Worm (Caenorhabditis elegans) whole organism, early embryonic: Measurements from ENCODE around the gene let-858.

Experiments
- B0310.2 ChIP-seq: sonication (generic microtip); optimal IDR thresholded peaks from 2 replicates; lab custom pipeline; 2016; ENCODE audit warnings: mild to moderate bottlenecking, missing genetic modification characterization, missing compliant biosample characterization
- F13C5.2 ChIP-seq: sonication (generic microtip); optimal IDR thresholded peaks from 2 replicates; lab custom pipeline; 2017; ENCODE audit warnings: mild to moderate bottlenecking, missing genetic modification characterization, inconsistent platforms, missing compliant biosample characterization
- aly-1 ChIP-seq: sonication (generic microtip); optimal IDR thresholded peaks from 2 replicates; lab custom pipeline; 2016; ENCODE audit warnings: missing genetic modification characterization, missing compliant biosample characterization
- ama-1 ChIP-seq: fragments of 150-350 bp; optimal IDR thresholded peaks from 2 replicates; lab custom pipeline; 2014
- ceh-13 ChIP-seq: fragments of 200-800 bp; sonication (Bioruptor generic); optimal IDR thresholded peaks from 2 replicates; lab custom pipeline; 2018; ENCODE audit warnings: mild to moderate bottlenecking, missing genetic modification characterization, missing compliant biosample characterization
- ceh-36 ChIP-seq: sonication (generic microtip); optimal IDR thresholded peaks from 2 replicates; lab custom pipeline; 2016; ENCODE audit warnings: missing genetic modification characterization, inconsistent platforms, missing compliant biosample characterization
- ets-7 ChIP-seq: sonication (generic microtip); optimal IDR thresholded peaks from 2 replicates; lab custom pipeline; 2016; ENCODE audit warnings: missing genotype, missing genetic modification characterization, missing compliant biosample characterization
- flt-1 ChIP-seq: fragments of 200-800 bp; sonication (Bioruptor generic); IDR thresholded peaks from 2 replicates; pipeline ENCODE4 v1.3.6; 2022; ENCODE audit warnings: missing genetic modification characterization, missing compliant biosample characterization
- hmbx-1 ChIP-seq: sonication (generic microtip); optimal IDR thresholded peaks from 2 replicates; lab custom pipeline; 2016; ENCODE audit warnings: mild to moderate bottlenecking, missing genetic modification characterization, missing compliant biosample characterization
- hmg-4 ChIP-seq: fragments of 200-800 bp; sonication (Bioruptor generic); optimal IDR thresholded peaks from 2 replicates; lab custom pipeline; 2018; ENCODE audit warnings: mild to moderate bottlenecking, missing genetic modification characterization, missing compliant biosample characterization
- hnd-1 ChIP-seq: sonication (generic microtip); optimal IDR thresholded peaks from 2 replicates; lab custom pipeline; 2016; ENCODE audit warnings: missing genetic modification characterization, missing compliant biosample characterization
- pes-1 ChIP-seq: fragments of 200-800 bp; sonication (Bioruptor generic); IDR thresholded peaks from 2 replicates; pipeline ENCODE4 v1.3.6; 2022; ENCODE audit warnings: missing genetic modification reagents, missing genetic modification characterization, missing compliant biosample characterization
- scrt-1 ChIP-seq: fragments of 200-800 bp; sonication (Bioruptor generic); IDR thresholded peaks from 2 replicates; pipeline ENCODE4 v1.3.6; 2022; ENCODE audit warnings: missing genetic modification characterization, missing compliant biosample characterization
- sea-1 ChIP-seq: fragments of 200-800 bp; sonication (Bioruptor generic); conservative IDR thresholded peaks from 2 replicates; pipeline ENCODE4 v1.3.6; 2022; ENCODE audit warnings: missing genetic modification characterization, missing compliant biosample characterization
- tbx-11 ChIP-seq: fragments of 200-800 bp; sonication (Bioruptor generic); IDR thresholded peaks from 2 replicates; pipeline ENCODE4 v1.3.6; 2022; ENCODE audit warnings: missing genetic modification characterization, missing compliant biosample characterization
- tbx-37 ChIP-seq: fragments of 200-800 bp; sonication (Bioruptor generic); conservative IDR thresholded peaks from 2 replicates; pipeline ENCODE4 v1.3.6; 2022; ENCODE audit warnings: missing genetic modification reagents, missing genetic modification characterization, missing compliant biosample characterization
- tra-4 ChIP-seq: sonication (generic microtip); optimal IDR thresholded peaks from 2 replicates; lab custom pipeline; 2017; ENCODE audit warnings: missing genetic modification characterization, missing compliant biosample characterization

let-858 gene

DNA sequence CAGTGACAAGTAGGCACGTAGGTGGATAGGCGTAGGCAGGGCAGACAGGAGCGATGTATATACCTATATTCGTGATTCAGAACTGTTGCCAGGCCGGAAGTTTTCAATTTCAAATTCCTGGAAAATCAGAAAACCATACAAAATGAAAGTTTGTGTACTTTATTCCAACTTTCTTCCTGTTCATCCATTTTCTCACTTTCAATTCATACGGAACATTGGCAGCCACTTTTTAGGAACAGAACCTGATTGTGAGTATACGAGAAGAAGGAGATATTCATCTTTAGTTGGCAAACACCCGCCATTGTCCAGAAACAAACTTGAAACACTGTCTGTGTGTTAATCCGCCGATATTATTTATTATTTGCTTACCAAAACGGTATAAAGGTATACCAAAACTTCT lies 13.6 kb downstream of the let-858 start, which contains the start of gene srlf-15:
srlf-15 (plus strand) TSS at position 301 of the 400 bp plus-strand sequence.
- no peak for TF ChIP-seq ceh-36
- TF ChIP-seq tbx-11 = no peak
- no peak for TF ChIP-seq sea-1 (GFP tag; lab: Robert Waterston, UW)
- no peak for TF ChIP-seq flt-1
- TF ChIP-seq hnd-1 = no peak
- no peak for TF ChIP-seq hmg-4 (GFP tag; lab: Kevin White, UChicago)
- TF ChIP-seq ceh-13 (GFP tag; lab: Kevin White, UChicago) = no peak
- no peak for TF ChIP-seq F13C5.2 (tag; lab: Kevin White, UChicago)
- TF ChIP-seq scrt-1 = no peak
- no peak for TF ChIP-seq hmbx-1 (tag; lab: Kevin White, UChicago)
- TF ChIP-seq tbx-37 (GFP tag; lab: Robert Waterston, UW) = no peak
- TF ChIP-seq B0310.2 = no peak
- TF ChIP-seq pes-1 = no peak
- TF ChIP-seq tra-4 (tag; lab: Kevin White, UChicago) = no peak
- no peak for TF ChIP-seq ama-1 (lab: Kevin White, UChicago)
- no peak for TF ChIP-seq aly-1 (tag; lab: Kevin White, UChicago)

DNA sequence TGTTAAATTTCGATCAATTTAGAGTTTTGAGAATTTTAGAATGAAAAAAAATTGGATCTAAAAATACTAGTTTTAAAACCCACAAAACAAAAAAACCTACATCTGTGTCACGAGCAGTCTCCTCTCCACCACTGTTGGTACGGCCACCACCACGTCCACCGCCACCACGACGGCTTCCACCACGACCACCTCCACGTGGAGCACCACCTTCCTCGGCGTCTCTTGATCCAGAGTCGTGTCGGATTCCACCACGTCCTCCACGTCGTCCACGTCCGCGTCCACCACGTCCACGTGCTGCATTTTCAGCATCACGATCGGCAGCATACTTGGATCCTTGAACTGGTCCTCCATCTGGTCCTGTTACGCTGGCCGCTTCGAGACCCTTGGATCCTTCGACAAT lies 18.0 kb downstream of the let-858 start:
- TF ChIP-seq scrt-1 (0 out of 2 replicates have a peak, but pooled peaks have one; percentile 37), tra-4 (tag; lab: Kevin White, UChicago) (no peak), F13C5.2 (tag; lab: Kevin White, UChicago) (no peak), hmg-4 (GFP tag; lab: Kevin White, UChicago) (no peak), ets-7 (no peak), hnd-1 (no peak), pes-1 (no peak; the same call in 1 of the 2 replicates)

DNA sequence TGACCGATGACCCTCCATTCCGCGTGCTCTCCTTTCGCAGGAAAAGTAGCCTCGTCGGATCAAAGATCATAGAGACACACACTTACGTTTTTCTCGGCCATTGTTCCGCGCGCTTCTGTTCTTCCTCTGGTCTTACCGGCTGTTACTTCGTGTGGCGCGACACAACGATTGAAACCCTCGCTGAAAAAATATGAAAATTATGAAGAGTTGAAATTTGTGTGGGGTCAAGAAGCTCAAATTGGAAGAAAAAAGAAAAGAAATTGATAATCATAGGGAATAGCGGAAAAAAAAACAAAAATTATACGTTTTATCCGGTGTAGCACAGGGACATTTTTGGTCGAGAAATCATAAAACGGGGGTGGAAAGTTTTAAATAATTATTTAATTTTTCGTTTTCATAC lies 18.9 kb downstream of the let-858 start, which contains the start of gene cey-1:
cey-1 (minus strand) TSS at position 180 of the 400 bp plus-strand sequence.
- no peak for TF ChIP-seq sea-1 (GFP tag; lab: Robert Waterston, UW)

DNA sequence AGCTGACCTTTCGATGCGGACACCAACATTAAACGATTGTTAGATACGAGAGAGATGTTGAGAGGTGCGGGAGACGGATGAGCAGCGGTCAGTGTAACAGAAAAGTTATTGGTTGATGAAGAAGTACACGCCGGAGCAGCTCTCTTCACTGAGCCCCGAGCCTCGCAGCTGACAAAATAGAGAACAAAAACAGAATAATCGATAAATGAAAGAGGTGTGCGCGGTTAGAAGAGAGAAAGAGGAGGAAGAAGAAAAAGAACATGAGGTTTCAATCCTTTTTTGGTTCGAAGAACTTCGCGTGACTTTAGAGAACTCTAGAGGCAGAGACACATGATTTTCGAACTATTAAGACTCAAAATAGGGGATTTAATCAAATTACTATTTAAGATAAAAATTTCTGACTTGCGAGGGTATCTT lies 19.7 kb downstream of the let-858 start:
- TF ChIP-seq tbx-37 (GFP tag; lab: Robert Waterston, UW) (no peak), tra-4 (tag; lab: Kevin White, UChicago) (no peak), hmbx-1 (tag; lab: Kevin White, UChicago) (no peak), F13C5.2 (tag; lab: Kevin White, UChicago) (peak; percentile 10), aly-1 (tag; lab: Kevin White, UChicago) (no peak), pes-1 (no peak), ama-1 (lab: Kevin White, UChicago) (peak; percentile 20), ceh-13 (GFP tag; lab: Kevin White, UChicago) (no peak), hmg-4 (GFP tag; lab: Kevin White, UChicago) (peak; percentile 37), ets-7 (no peak)

DNA sequence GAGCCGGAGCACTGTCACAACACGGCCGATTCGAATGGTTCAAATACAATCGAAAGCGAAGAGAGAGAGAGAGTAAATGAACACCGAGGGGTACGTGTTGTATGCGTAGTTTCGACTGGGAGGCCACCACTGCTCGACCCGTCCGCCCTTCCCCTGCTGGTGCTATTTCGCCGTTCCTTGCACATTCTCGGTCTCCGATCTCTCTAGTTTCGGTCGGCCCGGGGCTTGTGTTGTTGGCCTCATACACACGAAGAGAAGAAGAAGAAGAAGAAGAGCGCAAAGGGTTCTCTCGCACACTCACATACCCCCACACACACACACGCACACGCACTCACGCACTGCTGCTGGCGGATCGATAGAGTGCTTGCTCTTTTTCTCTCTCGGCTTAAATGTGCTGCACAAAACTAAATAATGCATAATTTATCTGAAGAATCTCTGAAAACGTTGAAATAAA lies 20.7 kb downstream of the let-858 start:
- TF ChIP-seq scrt-1 = no peak
- no peak for TF ChIP-seq hnd-1
- peak; percentile 79 for TF ChIP-seq aly-1 (tag; lab: Kevin White, UChicago)
- TF ChIP-seq hmg-4 (GFP tag; lab: Kevin White, UChicago) = peak; percentile 94
- peak; percentile 5 for TF ChIP-seq ets-7
- TF ChIP-seq B0310.2 = peak; percentile 55
- no peak for TF ChIP-seq hmbx-1 (tag; lab: Kevin White, UChicago)
- peak; percentile 57 for TF ChIP-seq F13C5.2 (tag; lab: Kevin White, UChicago)
- TF ChIP-seq tbx-11 = no peak
- 0 out of 2 replicates have a peak, but pooled peaks have one; percentile 45 for TF ChIP-seq pes-1
- TF ChIP-seq flt-1 = no peak
- peak; percentile 32 for TF ChIP-seq ceh-36
- TF ChIP-seq ama-1 (lab: Kevin White, UChicago) = no peak
- 0 out of 2 replicates have a peak, but pooled peaks have one; percentile 20 for TF ChIP-seq tbx-37 (GFP tag; lab: Robert Waterston, UW)

DNA sequence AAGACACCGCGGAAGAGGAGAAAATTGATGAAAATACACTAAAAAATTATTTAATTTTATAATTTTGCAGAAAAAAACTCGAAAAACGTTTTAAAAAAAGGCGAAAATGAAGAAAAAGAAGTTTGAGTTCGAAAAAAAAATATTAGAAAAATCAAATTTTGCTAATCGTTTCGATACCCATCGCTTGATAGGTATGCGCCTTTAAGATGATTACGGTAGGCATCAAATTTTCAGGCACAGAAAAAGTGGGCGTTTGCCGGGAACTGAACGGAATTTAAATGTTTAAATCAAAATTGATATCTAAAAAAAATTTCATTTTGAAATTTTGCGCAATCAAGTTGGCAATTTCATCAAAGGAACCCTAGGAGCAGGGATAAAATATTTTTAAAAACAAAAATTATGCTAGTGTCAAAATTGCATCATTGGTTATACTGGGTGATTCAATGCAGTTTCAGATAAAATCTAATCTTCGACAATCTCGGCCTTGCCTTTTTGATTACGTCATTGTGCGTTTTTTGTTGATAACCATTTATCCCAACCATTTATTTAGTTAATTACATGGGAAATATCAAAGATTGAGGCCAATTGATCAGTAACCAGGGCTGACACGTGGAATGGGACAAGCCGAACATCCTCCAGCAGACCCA lies 21.5 kb downstream of the let-858 start:
- no peak for TF ChIP-seq hnd-1
- TF ChIP-seq F13C5.2 (tag; lab: Kevin White, UChicago) = no peak
- TF ChIP-seq hmg-4 (GFP tag; lab: Kevin White, UChicago) = no peak

DNA sequence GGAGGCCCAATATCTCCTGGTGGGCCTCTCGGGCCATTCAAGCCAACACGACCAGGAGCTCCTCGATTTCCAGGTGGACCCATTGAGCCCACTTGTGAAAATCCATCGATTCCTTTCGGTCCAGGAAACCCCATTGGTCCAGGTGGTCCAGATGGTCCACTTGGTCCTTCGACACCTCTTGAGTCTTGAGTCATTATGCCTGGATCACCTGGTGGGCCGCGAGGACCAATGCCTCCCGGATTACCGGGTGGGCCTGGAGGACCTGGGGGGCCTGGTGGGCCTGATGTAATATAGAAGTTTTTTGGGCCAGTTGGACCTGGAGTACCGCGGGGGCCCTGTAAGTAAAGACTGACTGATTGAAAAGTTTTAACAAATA lies 22.0 kb downstream of the let-858 start:
- peak; percentile 62 for TF ChIP-seq aly-1 (tag; lab: Kevin White, UChicago)
- no peak for TF ChIP-seq ceh-13 (GFP tag; lab: Kevin White, UChicago)
- TF ChIP-seq sea-1 (GFP tag; lab: Robert Waterston, UW) = no peak
- TF ChIP-seq hmbx-1 (tag; lab: Kevin White, UChicago) = no peak
- TF ChIP-seq ets-7 = no peak

DNA sequence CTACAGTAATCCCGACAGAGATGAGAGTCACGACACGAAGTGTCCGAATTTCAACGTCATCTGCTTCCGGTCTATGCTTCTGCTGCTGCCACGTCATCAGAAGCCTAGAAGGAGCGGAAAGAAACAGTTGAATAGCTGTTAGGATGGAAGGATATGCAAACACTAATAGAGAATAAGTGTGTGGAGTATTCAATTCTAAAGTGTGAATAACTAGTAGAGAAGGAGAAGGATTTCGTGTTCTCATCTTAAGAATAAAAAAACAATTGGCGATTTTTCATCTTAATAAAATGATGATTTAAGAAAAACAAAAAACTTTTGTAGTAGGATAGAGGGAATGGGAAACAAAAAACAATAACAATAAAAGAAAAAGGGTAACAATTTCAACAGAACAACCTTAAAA lies 23.7 kb downstream of the let-858 start, which contains the start of gene col-83:
col-83 (minus strand) TSS at position 101 of the 400 bp plus-strand sequence.
- TF ChIP-seq tra-4 (tag; lab: Kevin White, UChicago) = no peak

DNA sequence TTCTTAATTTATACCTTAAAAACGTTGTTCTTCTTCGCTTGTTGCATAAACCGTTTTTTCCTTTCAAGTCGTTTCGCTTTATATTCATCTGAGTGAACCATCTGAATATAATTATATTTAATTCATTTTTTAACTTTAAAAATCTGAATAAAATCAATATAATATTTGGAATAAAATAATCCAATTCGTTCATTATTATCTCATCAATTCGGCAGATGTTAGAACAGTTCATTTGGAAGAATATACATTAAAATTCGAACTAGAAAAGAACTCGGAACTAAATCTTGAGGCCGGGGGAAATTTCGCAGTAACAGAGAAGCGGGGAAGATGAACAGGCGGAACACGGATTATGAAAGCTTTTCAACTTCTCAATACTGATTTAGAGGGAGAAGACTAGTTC lies 26.8 kb downstream of the let-858 start, which contains the start of gene F33A8.4:
F33A8.4 (minus strand) TSS at position 101 of the 400 bp plus-strand sequence.
- TF ChIP-seq hmbx-1 (tag; lab: Kevin White, UChicago) (no peak), scrt-1 (no peak), ceh-13 (GFP tag; lab: Kevin White, UChicago) (no peak), tra-4 (tag; lab: Kevin White, UChicago) (no peak), hmg-4 (GFP tag; lab: Kevin White, UChicago) (no peak), sea-1 (GFP tag; lab: Robert Waterston, UW) (no peak), F13C5.2 (tag; lab: Kevin White, UChicago) (no peak)
